Worm (Caenorhabditis elegans): Measurements from ENCODE around the gene Y116F11B.14.

The Y116F11B.14 gene

DNA sequence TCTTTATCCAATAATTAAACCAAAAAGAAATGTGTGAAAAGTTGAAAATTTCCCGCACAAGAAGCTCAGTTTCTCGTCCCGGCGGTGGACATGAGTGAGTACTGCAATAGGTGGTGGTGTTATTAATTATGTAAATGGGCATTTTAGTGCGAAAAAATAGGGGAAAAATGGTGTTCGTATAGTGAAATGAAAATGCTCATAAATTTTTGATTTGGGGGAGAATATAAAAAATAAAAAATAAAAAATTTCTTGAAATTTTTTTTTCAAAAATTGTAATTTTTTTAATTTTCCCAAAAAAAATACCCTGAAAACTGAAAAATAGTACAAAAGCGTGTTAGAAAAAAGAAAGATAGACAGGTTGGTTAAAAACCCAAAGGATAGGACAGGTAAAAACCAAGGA lies 4.0 kb upstream of the Y116F11B.14 start, which contains the start of gene gly-4:
Gene gly-4, minus strand, starts transcription at position 101 of the 400 bp plus-strand sequence.
- TF ChIP-seq tbx-37 (GFP tag; conservative IDR thresholded peaks at IDR 0.05) (no peak), tbx-11 (GFP tag; IDR thresholded peaks at IDR 0.05) (no peak), hmbx-1 (tag; optimal IDR thresholded peaks at IDR 0.05) (no peak)

DNA sequence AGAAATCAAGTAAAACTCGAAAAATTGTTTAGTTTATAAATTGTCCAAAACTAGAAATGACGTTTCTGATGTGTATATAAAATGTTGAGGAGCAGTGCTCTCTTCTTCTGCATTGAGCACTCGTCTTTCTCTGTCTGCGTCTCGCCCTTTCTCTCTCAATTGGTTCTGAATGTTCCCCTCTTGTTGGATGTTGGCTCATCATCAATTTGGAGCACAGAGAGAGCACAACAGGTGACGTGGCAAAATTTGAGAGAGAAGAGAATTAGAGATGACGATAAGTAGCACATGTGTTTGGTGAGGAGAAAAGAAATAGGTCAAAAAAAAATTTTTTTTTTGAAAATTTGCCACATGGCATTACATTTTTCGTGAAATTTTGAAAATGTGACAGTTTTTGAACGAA lies 1.7 kb upstream of the Y116F11B.14 start:
- TF ChIP-seq ceh-36 (tag; optimal IDR thresholded peaks at IDR 0.05), result no peak
- TF ChIP-seq hmg-4 (GFP tag; optimal IDR thresholded peaks at IDR 0.05), result no peak
- peak; percentile 4 for TF ChIP-seq F13C5.2 (tag; optimal IDR thresholded peaks at IDR 0.05)
- no peak for TF ChIP-seq hnd-1 (tag; optimal IDR thresholded peaks at IDR 0.05)
- TF ChIP-seq B0310.2 (tag; optimal IDR thresholded peaks at IDR 0.05), result no peak

DNA sequence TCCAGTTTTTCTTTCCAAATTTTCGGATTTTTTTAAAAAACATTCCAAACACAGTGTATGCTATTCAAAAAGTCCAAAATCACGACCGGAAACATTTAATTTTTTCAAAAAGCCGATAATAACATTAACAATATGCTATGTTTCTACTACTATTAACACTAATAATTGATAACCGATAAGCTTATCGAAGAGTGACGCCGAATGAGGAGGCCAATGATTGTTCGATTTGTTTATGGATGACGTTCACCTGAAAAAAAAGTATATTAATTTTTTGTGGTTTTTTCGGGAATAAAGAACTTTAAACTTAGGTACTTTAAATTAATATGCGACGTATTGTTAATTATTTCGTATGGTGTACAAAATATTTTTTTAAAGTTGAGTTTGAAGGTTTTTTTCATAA lies 1.3 kb upstream of the Y116F11B.14 start:
- TF ChIP-seq ceh-13 (GFP tag; optimal IDR thresholded peaks at IDR 0.05) (no peak), sea-1 (GFP tag; conservative IDR thresholded peaks at IDR 0.05) (no peak), hmg-4 (GFP tag; optimal IDR thresholded peaks at IDR 0.05) (no peak), ama-1 (optimal IDR thresholded peaks at IDR 0.05) (no peak), scrt-1 (GFP tag; IDR thresholded peaks at IDR 0.05) (no peak)

DNA sequence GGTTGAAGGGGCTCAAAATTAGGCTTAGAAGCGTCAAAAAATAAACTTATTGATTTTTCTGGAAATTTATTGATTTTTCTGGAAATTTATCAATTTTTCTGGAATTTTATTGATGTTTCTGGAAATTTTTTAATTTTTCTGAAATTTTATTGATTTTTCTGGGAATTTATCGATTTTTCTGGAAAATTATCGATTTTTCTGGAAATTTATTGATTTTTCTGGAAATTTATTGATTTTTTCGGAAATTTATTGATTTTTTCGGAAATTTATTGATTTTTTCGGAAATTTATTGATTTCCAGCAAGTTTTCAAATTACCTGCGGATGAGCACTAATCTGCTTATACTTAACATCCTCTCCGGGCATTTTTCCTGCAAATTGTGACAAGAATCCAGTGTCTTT lies 2.6 kb downstream of the Y116F11B.14 start:
- TF ChIP-seq F13C5.2 (tag; optimal IDR thresholded peaks at IDR 0.05), result no peak
- TF ChIP-seq ama-1 (optimal IDR thresholded peaks at IDR 0.05), result no peak
- no peak for TF ChIP-seq hmbx-1 (tag; optimal IDR thresholded peaks at IDR 0.05)
- TF ChIP-seq aly-1 (tag; optimal IDR thresholded peaks at IDR 0.05), result no peak
- no peak for TF ChIP-seq ceh-13 (GFP tag; optimal IDR thresholded peaks at IDR 0.05)
- no peak for TF ChIP-seq tbx-37 (GFP tag; conservative IDR thresholded peaks at IDR 0.05)
- TF ChIP-seq B0310.2 (tag; optimal IDR thresholded peaks at IDR 0.05), result no peak
- TF ChIP-seq hmg-4 (GFP tag; optimal IDR thresholded peaks at IDR 0.05), result no peak
- TF ChIP-seq flt-1 (GFP tag; IDR thresholded peaks at IDR 0.05), result no peak
- TF ChIP-seq sea-1 (GFP tag; conservative IDR thresholded peaks at IDR 0.05), result no peak

DNA sequence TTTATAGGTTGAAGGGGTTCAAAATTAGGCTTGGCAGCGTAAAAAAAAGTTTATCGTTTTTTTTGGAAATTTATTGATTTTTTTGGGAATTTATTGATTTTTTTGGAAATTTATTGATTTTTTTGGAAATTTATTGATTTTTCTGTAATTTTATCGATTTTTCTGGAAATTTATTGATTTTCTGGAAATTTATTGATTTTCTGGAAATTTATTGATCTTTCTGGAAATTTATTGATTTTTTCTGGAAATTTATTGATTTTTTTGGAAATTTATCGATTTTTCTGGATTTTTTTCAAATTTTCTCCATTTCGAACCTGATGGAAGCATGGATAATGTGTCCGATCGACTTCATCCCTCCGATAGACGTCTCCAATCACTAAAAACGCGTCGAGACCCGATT lies 5.5 kb downstream of the Y116F11B.14 start:
- TF ChIP-seq hmg-4 (GFP tag; optimal IDR thresholded peaks at IDR 0.05) (no peak), flt-1 (GFP tag; IDR thresholded peaks at IDR 0.05) (no peak), ceh-36 (tag; optimal IDR thresholded peaks at IDR 0.05) (no peak), sea-1 (GFP tag; conservative IDR thresholded peaks at IDR 0.05) (no peak)

DNA sequence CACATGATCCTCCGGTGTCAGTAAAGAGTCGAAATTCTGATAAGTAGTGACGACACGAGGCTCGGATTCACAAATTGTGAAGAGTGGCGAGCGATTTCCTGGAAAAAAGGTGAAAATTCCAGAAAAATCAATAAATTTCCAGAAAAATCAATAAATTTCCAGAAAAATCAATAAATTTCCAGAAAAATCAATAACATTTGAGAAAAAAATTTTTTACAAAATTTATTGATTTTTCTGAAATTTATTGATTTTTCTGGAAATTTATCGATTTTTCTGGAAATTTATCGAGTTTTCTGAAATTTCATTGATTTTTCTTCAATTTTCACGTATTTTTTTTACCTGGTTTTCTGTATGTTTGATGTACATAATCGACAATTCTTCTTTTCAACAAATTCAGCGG lies 6.7 kb downstream of the Y116F11B.14 start:
- TF ChIP-seq hmbx-1 (tag; optimal IDR thresholded peaks at IDR 0.05), result no peak
- TF ChIP-seq F13C5.2 (tag; optimal IDR thresholded peaks at IDR 0.05), result no peak
- TF ChIP-seq ets-7 (tag; optimal IDR thresholded peaks at IDR 0.05), result no peak
- no peak for TF ChIP-seq tbx-11 (GFP tag; IDR thresholded peaks at IDR 0.05)
- no peak for TF ChIP-seq B0310.2 (tag; optimal IDR thresholded peaks at IDR 0.05)
- TF ChIP-seq sea-1 (GFP tag; conservative IDR thresholded peaks at IDR 0.05), result no peak
- TF ChIP-seq hmg-4 (GFP tag; optimal IDR thresholded peaks at IDR 0.05), result no peak
- no peak for TF ChIP-seq ama-1 (optimal IDR thresholded peaks at IDR 0.05)
- TF ChIP-seq tra-4 (tag; optimal IDR thresholded peaks at IDR 0.05), result no peak
- TF ChIP-seq tbx-37 (GFP tag; conservative IDR thresholded peaks at IDR 0.05), result no peak
- TF ChIP-seq aly-1 (tag; optimal IDR thresholded peaks at IDR 0.05), result no peak
- no peak for TF ChIP-seq ceh-13 (GFP tag; optimal IDR thresholded peaks at IDR 0.05)
- TF ChIP-seq pes-1 (GFP tag; IDR thresholded peaks at IDR 0.05), result no peak
- TF ChIP-seq scrt-1 (GFP tag; IDR thresholded peaks at IDR 0.05), result no peak
- TF ChIP-seq flt-1 (GFP tag; IDR thresholded peaks at IDR 0.05), result no peak
- no peak for TF ChIP-seq hnd-1 (tag; optimal IDR thresholded peaks at IDR 0.05)
- TF ChIP-seq ceh-36 (tag; optimal IDR thresholded peaks at IDR 0.05), result no peak

DNA sequence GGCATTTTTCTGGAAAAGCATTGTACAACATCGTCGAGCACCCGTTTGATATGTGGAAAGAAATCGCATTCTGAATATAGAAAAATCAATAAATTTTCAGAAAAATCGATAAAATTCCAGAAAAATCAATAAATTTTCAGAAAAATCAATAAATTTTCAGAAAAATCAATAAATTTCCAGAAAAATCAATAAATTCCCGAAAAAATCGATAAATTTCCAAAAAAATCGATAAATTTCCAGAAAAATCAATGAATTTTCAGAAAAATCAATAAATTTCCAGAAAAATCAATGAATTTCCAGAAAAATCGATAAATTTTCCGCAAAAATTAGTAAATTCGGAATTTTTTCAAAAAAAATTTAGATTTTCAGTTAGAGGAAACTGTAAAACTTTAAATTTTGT lies 8.1 kb downstream of the Y116F11B.14 start, which contains the start of gene fars-2:
Gene fars-2, minus strand, starts transcription at position 70 of the 400 bp plus-strand sequence.
- TF ChIP-seq tbx-11 (GFP tag; IDR thresholded peaks at IDR 0.05), result no peak
- TF ChIP-seq hmg-4 (GFP tag; optimal IDR thresholded peaks at IDR 0.05), result no peak
- TF ChIP-seq scrt-1 (GFP tag; IDR thresholded peaks at IDR 0.05), result no peak
- no peak for TF ChIP-seq ceh-36 (tag; optimal IDR thresholded peaks at IDR 0.05)
- no peak for TF ChIP-seq aly-1 (tag; optimal IDR thresholded peaks at IDR 0.05)
- no peak for TF ChIP-seq ets-7 (tag; optimal IDR thresholded peaks at IDR 0.05)
- no peak for TF ChIP-seq hnd-1 (tag; optimal IDR thresholded peaks at IDR 0.05)
- TF ChIP-seq F13C5.2 (tag; optimal IDR thresholded peaks at IDR 0.05), result no peak
- no peak for TF ChIP-seq sea-1 (GFP tag; conservative IDR thresholded peaks at IDR 0.05)
- no peak for TF ChIP-seq tbx-37 (GFP tag; conservative IDR thresholded peaks at IDR 0.05)
- no peak for TF ChIP-seq tra-4 (tag; optimal IDR thresholded peaks at IDR 0.05)
- no peak for TF ChIP-seq ama-1 (optimal IDR thresholded peaks at IDR 0.05)
- no peak for TF ChIP-seq hmbx-1 (tag; optimal IDR thresholded peaks at IDR 0.05)
- no peak for TF ChIP-seq flt-1 (GFP tag; IDR thresholded peaks at IDR 0.05)
- TF ChIP-seq pes-1 (GFP tag; IDR thresholded peaks at IDR 0.05), result no peak
- no peak for TF ChIP-seq ceh-13 (GFP tag; optimal IDR thresholded peaks at IDR 0.05)
- TF ChIP-seq B0310.2 (tag; optimal IDR thresholded peaks at IDR 0.05), result no peak

DNA sequence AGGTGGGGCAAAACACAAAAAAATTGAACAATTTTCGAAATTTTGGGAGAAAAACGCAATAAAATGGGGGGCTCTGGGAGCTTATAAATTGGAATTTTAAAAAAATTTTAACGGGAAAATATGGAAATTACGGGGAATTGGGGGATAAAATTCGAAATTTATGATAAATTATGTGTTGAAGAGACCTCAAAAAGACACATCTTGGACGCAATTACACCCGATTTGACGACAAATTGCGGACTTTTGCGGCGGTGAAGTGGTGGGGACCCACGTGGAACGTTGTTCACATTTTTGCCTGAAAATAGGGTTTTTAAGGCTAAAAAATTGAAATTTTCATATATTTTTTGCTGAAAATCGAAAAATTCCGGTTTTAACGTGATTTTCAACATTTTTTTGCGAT lies 9.6 kb downstream of the Y116F11B.14 start:
- TF ChIP-seq flt-1 (GFP tag; IDR thresholded peaks at IDR 0.05) (no peak), ets-7 (tag; optimal IDR thresholded peaks at IDR 0.05) (no peak), tbx-37 (GFP tag; conservative IDR thresholded peaks at IDR 0.05) (no peak), B0310.2 (tag; optimal IDR thresholded peaks at IDR 0.05) (no peak), sea-1 (GFP tag; conservative IDR thresholded peaks at IDR 0.05) (no peak), tra-4 (tag; optimal IDR thresholded peaks at IDR 0.05) (no peak), aly-1 (tag; optimal IDR thresholded peaks at IDR 0.05) (no peak)

Data from whole organism, early embryonic.